Worm (Caenorhabditis elegans) whole organism, L4/young adult: ENCODE measurements around the gene F53F8.6.

Experiments
- W03F9.2 ChIP-seq: fragments of 150-350 bp; optimal IDR thresholded peaks from 2 replicates; lab custom pipeline; 2014; ENCODE audit warnings: missing biosample characterization, missing genetic modification characterization
- him-1 ChIP-seq: sonication (generic microtip); optimal IDR thresholded peaks from 2 replicates; lab custom pipeline; 2016; ENCODE audit warnings: missing genotype, missing genetic modification reagents, missing genetic modification characterization, missing compliant biosample characterization

ce11 chrV:20716830-20717441 is 12.9 kb downstream of the F53F8.6 start:
- no peak for TF ChIP-seq him-1 (tag; lab: Kevin White, UChicago)
- no peak for TF ChIP-seq W03F9.2
